Fruit fly (Drosophila melanogaster) whole organism, pupa: ENCODE data around the gene nAChRbeta1.

Experiments
- CG10348 ChIP-seq: fragments of 200-800 bp; sonication (Bioruptor generic); IDR thresholded peaks from 2 replicates; pipeline ENCODE4 v1.3.6; 2022; ENCODE audit warnings: missing biosample characterization, missing genetic modification characterization
- CG32121 ChIP-seq: fragments of 200-800 bp; sonication (Bioruptor generic); IDR thresholded peaks from 2 replicates; pipeline ENCODE4 v1.3.6; 2022; ENCODE audit warnings: missing biosample characterization, missing genetic modification characterization
- CG4496 ChIP-seq: fragments of 200-800 bp; sonication (Bioruptor generic); IDR thresholded peaks from 3 replicates; pipeline ENCODE4 v1.3.6; 2022; ENCODE audit warnings: missing biosample characterization, missing genetic modification characterization
- CG8159 ChIP-seq: fragments of 200-800 bp; sonication (Bioruptor generic); optimal IDR thresholded peaks from 3 replicates; lab custom pipeline; 2018; ENCODE audit warnings: missing biosample characterization, mild to moderate bottlenecking, missing genetic modification characterization, moderate library complexity
- Ets98B ChIP-seq: fragments of 200-800 bp; sonication (Bioruptor generic); IDR thresholded peaks from 2 replicates; pipeline ENCODE4 v1.3.6; 2022; ENCODE audit warnings: missing biosample characterization, missing genetic modification characterization
- rn ChIP-seq: fragments of 200-800 bp; sonication (Bioruptor generic); IDR thresholded peaks from 2 replicates; pipeline ENCODE4 v1.3.6; 2022; ENCODE audit warnings: missing biosample characterization, missing genetic modification characterization

- no peak for TF ChIP-seq CG8159 (tag; lab: Kevin White, UChicago)
- TF ChIP-seq CG4496 (GFP tag; lab: Robert Waterston, UW): peak; percentile 71
- TF ChIP-seq CG10348: no peak
- TF ChIP-seq Ets98B: no peak; the same call in 1 of the 2 replicates
- 0 out of 2 replicates have a peak, but pooled peaks have one; percentile 13 for TF ChIP-seq CG32121 (GFP tag; lab: Robert Waterston, UW)
- TF ChIP-seq rn: no peak
These were observed 48.9 kb upstream of the nAChRbeta1 start, which contains the start of gene DopEcR for dm6 chr3L:4380231-4380645.
